Fruit fly (Drosophila melanogaster): ENCODE results near the gene Cpr65Ax2.

Cpr65Ax2 gene

DNA sequence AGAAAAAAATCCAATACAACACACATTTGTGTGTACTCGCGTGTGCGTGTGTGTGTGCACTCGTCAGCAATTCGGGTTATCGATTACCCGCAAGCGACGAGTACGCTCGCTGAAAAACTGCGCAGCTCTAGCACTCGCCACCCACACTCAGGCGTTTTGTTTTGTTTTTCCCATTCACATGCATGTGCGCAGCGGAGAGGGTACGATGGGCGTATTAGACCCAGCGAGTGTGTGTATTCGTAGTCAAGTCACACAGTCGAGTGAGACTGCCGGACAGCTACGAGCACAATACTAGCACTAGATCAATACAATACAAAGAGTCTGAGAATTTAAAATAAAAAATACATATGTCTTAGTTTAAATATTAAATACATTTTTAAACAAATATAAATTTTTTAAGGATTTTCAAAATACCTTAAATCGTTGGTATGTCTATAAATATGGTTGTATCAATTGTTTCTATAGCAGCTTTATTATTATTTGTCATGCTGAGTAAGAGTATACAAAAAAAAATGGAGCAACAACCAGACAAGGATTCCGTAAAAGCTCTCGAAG is 34.3 kb upstream of the Cpr65Ax2 start, which contains the start of the genes D19B and CG43293 (continued):
- TF ChIP-seq fd59A (GFP tag; optimal IDR thresholded peaks at IDR 0.05) (peak; percentile 71), dsx (GFP tag; optimal IDR thresholded peaks at IDR 0.05; ENCODE audit: poor library complexity, severe bottlenecking) (peak; percentile 77), CG6163 (GFP tag; IDR thresholded peaks at IDR 0.05) (peak; percentile 91), CG9139 (GFP tag; optimal IDR thresholded peaks at IDR 0.05) (peak; percentile 69), Gug (GFP tag; IDR thresholded peaks at IDR 0.05) (peak; percentile 72), salr (GFP tag; optimal IDR thresholded peaks at IDR 0.05) (peak; percentile 76 to 80), CG3919 (GFP tag; optimal IDR thresholded peaks at IDR 0.05) (peak; percentile 93), CG10669 (GFP tag; optimal IDR thresholded peaks at IDR 0.05) (peak; percentile 85), acj6 (GFP tag; optimal IDR thresholded peaks at IDR 0.05) (peak; percentile 90), Eip78C (GFP tag) (peak; percentile 96), CG6276 (GFP tag; optimal IDR thresholded peaks at IDR 0.05) (peak; percentile 36), CG8319 (GFP tag; optimal IDR thresholded peaks at IDR 0.05) (peak; percentile 77), dac (GFP tag; optimal IDR thresholded peaks at IDR 0.05) (peak; percentile 85), Sox15 (GFP tag; optimal IDR thresholded peaks at IDR 0.05) (peak; percentile 72), Hr39 (GFP tag; optimal IDR thresholded peaks at IDR 0.05) (peak; percentile 85), net (GFP tag; optimal IDR thresholded peaks at IDR 0.05) (peak; percentile 93), CG3032 (tag; optimal IDR thresholded peaks at IDR 0.05) (peak; percentile 81), CG6808 (GFP tag; optimal IDR thresholded peaks at IDR 0.05) (peak; percentile 76), Hr4 (GFP tag; optimal IDR thresholded peaks at IDR 0.05) (peak; percentile 93), ss (GFP tag; optimal IDR thresholded peaks at IDR 0.05) (no peak), Eip93F (GFP tag; optimal IDR thresholded peaks at IDR 0.05) (peak; percentile 80), CG11294 (GFP tag; IDR thresholded peaks at IDR 0.05) (peak; percentile 80), CG6854 (GFP tag; optimal IDR thresholded peaks at IDR 0.05) (peak; percentile 65), CG8632 (GFP tag; optimal IDR thresholded peaks at IDR 0.05) (peak; percentile 82), topi (GFP tag; optimal IDR thresholded peaks at IDR 0.05) (peak; percentile 83), fd85E (GFP tag; optimal IDR thresholded peaks at IDR 0.05) (peak; percentile 51), achi (GFP tag; optimal IDR thresholded peaks at IDR 0.05) (peak; percentile 90), svp (GFP tag) (peak; percentile 92), Ets96B (tag; optimal IDR thresholded peaks at IDR 0.05) (peak; percentile 83), CG11762 (GFP tag; optimal IDR thresholded peaks at IDR 0.05; ENCODE audit: insufficient read depth) (peak; percentile 69)

DNA sequence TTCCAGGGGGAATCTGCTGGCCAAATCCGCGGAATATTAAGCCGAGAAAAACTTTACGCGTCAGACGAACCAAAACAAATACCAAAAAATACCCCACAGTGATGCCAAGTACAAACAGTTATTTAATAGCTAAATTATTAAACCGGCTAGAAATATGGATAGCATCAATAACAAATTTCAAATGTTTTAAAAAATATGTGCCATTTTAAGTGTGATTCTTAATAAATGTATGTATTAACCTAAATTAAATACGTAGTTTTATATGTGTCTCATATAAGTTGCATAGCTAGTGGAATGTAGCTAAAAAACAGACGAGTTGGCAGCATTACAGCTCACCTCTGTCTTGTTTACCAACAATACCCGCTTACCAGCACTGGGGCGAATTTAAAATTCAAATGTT is 31.1 kb upstream of the Cpr65Ax2 start, which contains the start of gene CG10274:
CG10274 (minus strand) TSS at position 54 of the 400 bp plus-strand sequence.
- TF ChIP-seq eg (GFP tag; IDR thresholded peaks at IDR 0.05) = peak; percentile 36; the same call in 1 of the 3 replicates
- TF ChIP-seq CG11902 (GFP tag; optimal IDR thresholded peaks at IDR 0.05) = peak; percentile 63
- peak; percentile 82 for TF ChIP-seq CG31627 (GFP tag; optimal IDR thresholded peaks at IDR 0.05)
- no peak for TF ChIP-seq CG10631 (GFP tag; optimal IDR thresholded peaks at IDR 0.05)
- TF ChIP-seq CG6792 (GFP tag; optimal IDR thresholded peaks at IDR 0.05) = peak; percentile 46
- no peak for TF ChIP-seq CG16779 (tag; optimal IDR thresholded peaks at IDR 0.05)
- TF ChIP-seq esn (GFP tag; optimal IDR thresholded peaks at IDR 0.05) = peak; percentile 79
- peak in 1 of 2 experiments; percentile 22 for TF ChIP-seq salr (GFP tag; optimal IDR thresholded peaks at IDR 0.05)
- TF ChIP-seq Gug (GFP tag; IDR thresholded peaks at IDR 0.05) = peak; percentile 43; the same call in 1 of the 2 replicates
- TF ChIP-seq Sox14 (GFP tag; optimal IDR thresholded peaks at IDR 0.05) = no peak
- TF ChIP-seq Lpt (GFP tag; optimal IDR thresholded peaks at IDR 0.05) = no peak
- peak; percentile 82 for TF ChIP-seq Hr39 (GFP tag; optimal IDR thresholded peaks at IDR 0.05)
- TF ChIP-seq cyc (GFP tag; optimal IDR thresholded peaks at IDR 0.05) = peak; percentile 71
- peak; percentile 98 for TF ChIP-seq fkh (GFP tag; optimal IDR thresholded peaks at IDR 0.05)
- TF ChIP-seq Ets96B (tag; optimal IDR thresholded peaks at IDR 0.05) = peak; percentile 64
- TF ChIP-seq lz (GFP tag; optimal IDR thresholded peaks at IDR 0.05) = peak; percentile 77
- TF ChIP-seq CG1621 (tag; optimal IDR thresholded peaks at IDR 0.05) = peak; percentile 33
- TF ChIP-seq CG9139 (GFP tag; optimal IDR thresholded peaks at IDR 0.05) = no peak
- TF ChIP-seq CG6163 (GFP tag; IDR thresholded peaks at IDR 0.05) = peak; percentile 42; the same call in 2 of the 3 replicates
- TF ChIP-seq CG8319 (GFP tag; optimal IDR thresholded peaks at IDR 0.05) = peak; percentile 52
- TF ChIP-seq Sox15 (GFP tag; optimal IDR thresholded peaks at IDR 0.05) = peak; percentile 74
- TF ChIP-seq CG3032 (tag; optimal IDR thresholded peaks at IDR 0.05) = peak; percentile 78
- no peak for TF ChIP-seq CG34406 (GFP tag; optimal IDR thresholded peaks at IDR 0.05)
- TF ChIP-seq fd59A (GFP tag; optimal IDR thresholded peaks at IDR 0.05) = peak; percentile 34
- TF ChIP-seq CG15336 (GFP tag; IDR thresholded peaks at IDR 0.05) = no peak

Data from whole organism, prepupa.